Fruit fly (Drosophila melanogaster): ENCODE measurements around the gene RSG7.

The RSG7 gene

DNA sequence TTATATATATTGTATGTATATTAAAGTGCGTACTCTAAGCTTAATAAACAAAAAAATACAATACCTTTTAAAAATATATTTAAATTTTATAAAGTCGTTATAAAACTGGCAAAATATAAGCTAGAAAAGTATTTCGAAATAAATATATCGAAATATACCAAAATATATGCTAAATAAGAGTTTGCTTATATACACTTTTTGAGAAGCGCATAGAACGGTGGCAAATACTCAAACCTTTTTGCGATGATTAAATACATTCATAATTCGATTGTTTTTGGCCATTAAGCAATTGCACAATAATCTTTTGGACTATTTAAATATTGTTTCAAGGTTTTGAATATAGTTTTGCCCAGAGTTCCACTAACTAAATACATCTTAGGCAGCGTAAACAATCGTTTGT is 35.1 kb downstream of the RSG7 start:
- TF ChIP-seq CG8478 (optimal IDR thresholded peaks at IDR 0.05) (no peak), Dll (optimal IDR thresholded peaks at IDR 0.05) (no peak), psq (optimal IDR thresholded peaks at IDR 0.05) (no peak), EcR (GFP tag; optimal IDR thresholded peaks at IDR 0.05) (no peak), usp (GFP tag; optimal IDR thresholded peaks at IDR 0.05) (no peak), pan (optimal IDR thresholded peaks at IDR 0.05) (no peak)

- TF ChIP-seq CG8478 (optimal IDR thresholded peaks at IDR 0.05) = no peak
- no peak for TF ChIP-seq Dll (optimal IDR thresholded peaks at IDR 0.05)
- no peak for TF ChIP-seq psq (optimal IDR thresholded peaks at IDR 0.05)
- no peak for TF ChIP-seq usp (GFP tag; optimal IDR thresholded peaks at IDR 0.05)
- no peak for TF ChIP-seq pan (optimal IDR thresholded peaks at IDR 0.05)
- TF ChIP-seq EcR (GFP tag; optimal IDR thresholded peaks at IDR 0.05) = no peak
Measured at dm6 chrX:16808654-16809053, 35.6 kb downstream of the RSG7 start.

DNA sequence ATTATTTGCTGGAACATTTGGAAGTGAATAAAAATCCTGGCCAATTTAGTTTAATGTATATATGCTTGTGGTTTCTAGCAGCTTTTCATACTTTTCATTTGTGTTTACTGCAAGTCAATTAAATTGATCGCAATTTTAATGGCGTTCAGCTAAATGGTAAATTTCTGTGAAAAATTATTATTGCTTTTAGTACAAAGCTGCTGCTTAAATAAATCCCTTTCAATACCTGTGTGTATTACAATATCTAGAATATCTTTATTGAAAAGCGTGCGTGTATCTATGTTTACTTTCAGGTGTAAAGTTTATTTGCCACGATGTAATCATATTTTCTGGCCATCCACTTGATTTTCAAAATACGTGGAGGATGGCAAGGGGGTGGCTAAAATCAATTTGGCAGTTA is 38.5 kb downstream of the RSG7 start, which contains the start of gene ppk28:
Gene ppk28 (plus strand): TSS at position 301 of the 400 bp plus-strand sequence.
- no peak for TF ChIP-seq usp (GFP tag; optimal IDR thresholded peaks at IDR 0.05)
- no peak for TF ChIP-seq Dll (optimal IDR thresholded peaks at IDR 0.05)
- no peak for TF ChIP-seq EcR (GFP tag; optimal IDR thresholded peaks at IDR 0.05)
- TF ChIP-seq CG8478 (optimal IDR thresholded peaks at IDR 0.05) = no peak
- TF ChIP-seq pan (optimal IDR thresholded peaks at IDR 0.05) = no peak
- no peak for TF ChIP-seq psq (optimal IDR thresholded peaks at IDR 0.05)

DNA sequence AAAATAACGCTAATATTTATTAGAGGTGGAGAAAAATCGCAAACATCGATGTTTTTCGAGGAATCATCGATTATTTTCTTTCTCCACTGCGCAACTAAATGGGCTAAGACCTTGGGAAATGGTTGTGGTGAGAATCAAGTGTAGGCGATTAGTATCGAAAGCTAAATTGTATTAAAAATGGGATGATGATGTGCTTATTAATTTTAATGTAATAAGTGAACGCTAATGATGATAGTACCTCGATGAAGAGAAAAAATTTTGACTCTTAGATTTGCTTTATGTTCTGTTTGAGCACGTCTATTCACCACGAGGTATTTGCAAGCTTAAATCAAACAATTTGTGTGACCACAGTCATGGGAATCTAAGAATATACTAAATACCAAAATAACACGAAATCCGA is 40.9 kb downstream of the RSG7 start, which contains the start of the genes Rai1 and CG13005:
Gene Rai1 (minus strand): TSS at position 46 of the 400 bp plus-strand sequence.
Gene CG13005 (plus strand): TSS at position 352 of the 400 bp plus-strand sequence.
- TF ChIP-seq Dll (optimal IDR thresholded peaks at IDR 0.05) = no peak
- no peak for TF ChIP-seq usp (GFP tag; optimal IDR thresholded peaks at IDR 0.05)
- TF ChIP-seq EcR (GFP tag; optimal IDR thresholded peaks at IDR 0.05) = no peak
- no peak for TF ChIP-seq CG8478 (optimal IDR thresholded peaks at IDR 0.05)
- no peak for TF ChIP-seq psq (optimal IDR thresholded peaks at IDR 0.05)
- no peak for TF ChIP-seq pan (optimal IDR thresholded peaks at IDR 0.05)

dm6 chrX:16800530-16801027 is 43.7 kb downstream of the RSG7 start, which contains the start of the genes CG9132 and CG4789:
Gene CG9132, minus strand, starts transcription at chrX:16800710.
Gene CG4789, plus strand, starts transcription at chrX:16800930.
- TF ChIP-seq CG8478 (optimal IDR thresholded peaks at IDR 0.05) (no peak), psq (optimal IDR thresholded peaks at IDR 0.05) (no peak), EcR (GFP tag; optimal IDR thresholded peaks at IDR 0.05) (no peak), usp (GFP tag; optimal IDR thresholded peaks at IDR 0.05) (no peak), Dll (optimal IDR thresholded peaks at IDR 0.05) (no peak), pan (optimal IDR thresholded peaks at IDR 0.05) (no peak)

- no peak for TF ChIP-seq psq (optimal IDR thresholded peaks at IDR 0.05)
- no peak for TF ChIP-seq pan (optimal IDR thresholded peaks at IDR 0.05)
- TF ChIP-seq usp (GFP tag; optimal IDR thresholded peaks at IDR 0.05) = no peak
- no peak for TF ChIP-seq EcR (GFP tag; optimal IDR thresholded peaks at IDR 0.05)
- no peak for TF ChIP-seq Dll (optimal IDR thresholded peaks at IDR 0.05)
Measured at dm6 chrX:16799914-16800313, 44.3 kb downstream of the RSG7 start.

dm6 chrX:16798166-16798565 is 46.1 kb downstream of the RSG7 start:
- TF ChIP-seq CG8478 (optimal IDR thresholded peaks at IDR 0.05) = no peak
- no peak for TF ChIP-seq pan (optimal IDR thresholded peaks at IDR 0.05)
- no peak for TF ChIP-seq Dll (optimal IDR thresholded peaks at IDR 0.05)
- TF ChIP-seq usp (GFP tag; optimal IDR thresholded peaks at IDR 0.05) = no peak
- TF ChIP-seq psq (optimal IDR thresholded peaks at IDR 0.05) = no peak

DNA sequence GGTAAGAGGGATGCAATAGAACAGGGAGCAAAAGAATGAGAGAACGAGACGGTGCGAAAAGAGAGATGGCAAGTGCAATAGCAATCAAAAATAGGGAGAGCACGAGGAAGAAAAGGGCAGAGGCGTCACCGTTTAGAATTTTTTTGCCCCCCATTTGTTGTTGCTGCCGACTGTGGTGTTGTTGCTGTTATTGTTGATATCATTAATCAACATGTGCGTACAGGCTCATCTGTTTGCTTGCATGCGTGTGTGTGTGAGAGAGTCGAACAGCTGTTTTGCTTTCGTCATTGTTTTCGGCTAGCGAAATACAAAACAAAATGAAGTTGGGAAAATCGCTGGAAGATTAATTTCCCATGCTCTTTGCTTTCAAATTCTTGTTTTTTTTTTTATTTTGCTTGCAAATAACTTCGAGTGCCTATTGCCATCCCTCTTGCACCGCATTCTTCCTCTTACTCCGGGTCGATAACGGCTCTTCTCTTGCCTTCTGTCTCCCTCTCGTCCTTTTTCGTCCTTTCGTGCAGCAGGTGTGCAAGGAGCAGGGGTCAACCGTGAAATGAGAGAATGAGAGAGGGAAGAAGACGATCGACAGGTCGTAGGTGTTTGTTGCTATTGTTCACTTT is 51.0 kb downstream of the RSG7 start:
- TF ChIP-seq CG8478 (optimal IDR thresholded peaks at IDR 0.05) = no peak
- no peak for TF ChIP-seq pan (optimal IDR thresholded peaks at IDR 0.05)
- no peak for TF ChIP-seq usp (GFP tag; optimal IDR thresholded peaks at IDR 0.05)
- TF ChIP-seq Dll (optimal IDR thresholded peaks at IDR 0.05) = no peak
- TF ChIP-seq psq (optimal IDR thresholded peaks at IDR 0.05) = no peak
- no peak for TF ChIP-seq EcR (GFP tag; optimal IDR thresholded peaks at IDR 0.05)

- TF ChIP-seq EcR (GFP tag; optimal IDR thresholded peaks at IDR 0.05) = no peak
- TF ChIP-seq pan (optimal IDR thresholded peaks at IDR 0.05) = no peak
- TF ChIP-seq psq (optimal IDR thresholded peaks at IDR 0.05) = no peak
- TF ChIP-seq Dll (optimal IDR thresholded peaks at IDR 0.05) = no peak
- TF ChIP-seq CG8478 (optimal IDR thresholded peaks at IDR 0.05) = no peak
- TF ChIP-seq usp (GFP tag; optimal IDR thresholded peaks at IDR 0.05) = no peak
Measured at dm6 chrX:16791920-16792829, 52.1 kb downstream of the RSG7 start, which contains the start of gene CG4768. Gene CG4768, plus strand, starts transcription at chrX:16792119.

DNA sequence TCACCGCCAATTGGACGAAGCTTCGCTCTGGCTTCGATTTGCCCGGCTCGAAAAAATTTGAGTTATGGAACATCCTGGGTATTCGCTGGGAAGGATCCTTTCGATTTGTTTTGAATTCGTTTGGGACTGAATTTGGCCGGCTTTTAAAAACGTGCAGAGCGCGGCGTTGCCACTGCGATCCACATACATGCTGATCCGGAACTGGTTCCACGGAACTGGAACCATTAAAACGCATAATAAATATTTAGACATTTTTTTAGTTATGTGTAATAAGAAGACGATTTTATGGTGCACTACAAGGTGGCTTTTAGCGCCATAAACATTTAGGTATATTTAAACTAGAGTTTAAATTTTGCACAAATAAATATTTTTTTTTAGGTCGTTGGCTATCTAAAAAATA is 53.2 kb downstream of the RSG7 start, which contains the start of gene Rrp45:
Gene Rrp45 (minus strand): TSS at position 209 of the 400 bp plus-strand sequence.
- TF ChIP-seq CG8478 (optimal IDR thresholded peaks at IDR 0.05) = no peak
- no peak for TF ChIP-seq EcR (GFP tag; optimal IDR thresholded peaks at IDR 0.05)
- TF ChIP-seq usp (GFP tag; optimal IDR thresholded peaks at IDR 0.05) = no peak
- no peak for TF ChIP-seq Dll (optimal IDR thresholded peaks at IDR 0.05)
- TF ChIP-seq pan (optimal IDR thresholded peaks at IDR 0.05) = no peak
- TF ChIP-seq psq (optimal IDR thresholded peaks at IDR 0.05) = no peak
